Worm (Caenorhabditis elegans) whole organism, L2 larva: ENCODE data around the gene F20A1.6.
A peak's percentile ranks its signal among the peaks of the same experiment; 100 is the strongest.

Experiments used
- C34F6.9 ChIP-seq: fragments of 150-350 bp; optimal IDR thresholded peaks from 2 replicates; lab custom pipeline; 2014; ENCODE audit warnings: missing biosample characterization, missing genetic modification characterization
- F13H6.1 ChIP-seq: sonication (generic microtip); optimal IDR thresholded peaks from 2 replicates; lab custom pipeline; 2016; ENCODE audit warnings: missing genetic modification characterization, missing compliant biosample characterization
- R02D3.7 ChIP-seq: fragments of 150-350 bp; optimal IDR thresholded peaks from 2 replicates; lab custom pipeline; 2014; ENCODE audit warnings: missing biosample characterization, missing genetic modification characterization
- Y55F3AM.14 ChIP-seq: fragments of 200-800 bp; sonication (Bioruptor generic); optimal IDR thresholded peaks from 2 replicates; lab custom pipeline; 2018; ENCODE audit warnings: mild to moderate bottlenecking, missing genetic modification characterization, missing compliant biosample characterization
- alr-1 ChIP-seq: fragments of 150-350 bp; optimal IDR thresholded peaks from 2 replicates; lab custom pipeline; 2014; ENCODE audit warnings: missing biosample characterization, missing genetic modification characterization
- aly-2 ChIP-seq: fragments of 150-350 bp; optimal IDR thresholded peaks from 2 replicates; lab custom pipeline; 2014; ENCODE audit warnings: missing biosample characterization, missing genetic modification characterization
- ama-1 ChIP-seq: fragments of 150-350 bp; optimal IDR thresholded peaks from 2 replicates; lab custom pipeline; 2018; ENCODE audit warnings: inconsistent platforms
- blmp-1 ChIP-seq: sonication (generic microtip); optimal IDR thresholded peaks from 2 replicates; lab custom pipeline; 2017; ENCODE audit warnings: missing genetic modification characterization, mild to moderate bottlenecking, missing compliant biosample characterization, antibody characterized with exemption, moderate library complexity; ENCODE audit not compliant: insufficient read depth
- ceh-16 ChIP-seq: fragments of 150-350 bp; optimal IDR thresholded peaks from 2 replicates; lab custom pipeline; 2014; ENCODE audit warnings: missing biosample characterization, missing genetic modification characterization
- ceh-82 ChIP-seq: fragments of 150-350 bp; optimal IDR thresholded peaks from 2 replicates; lab custom pipeline; 2014; ENCODE audit warnings: missing biosample characterization, missing genetic modification characterization
- crh-2 ChIP-seq: sonication (generic microtip); optimal IDR thresholded peaks from 2 replicates; lab custom pipeline; 2017; ENCODE audit warnings: missing biosample characterization, missing genetic modification characterization
- dmd-4 ChIP-seq: sonication (generic microtip); optimal IDR thresholded peaks from 2 replicates; lab custom pipeline; 2017; ENCODE audit warnings: missing biosample characterization, missing genetic modification characterization
- egl-27 ChIP-seq: sonication (generic microtip); optimal IDR thresholded peaks from 3 replicates; lab custom pipeline; 2017; ENCODE audit warnings: missing biosample characterization, missing genetic modification reagents, missing genetic modification characterization
- elt-1 ChIP-seq: fragments of 150-350 bp; optimal IDR thresholded peaks from 2 replicates; lab custom pipeline; 2014; ENCODE audit warnings: missing biosample characterization, missing genetic modification characterization
- elt-3 ChIP-seq: sonication (generic microtip); optimal IDR thresholded peaks from 2 replicates; lab custom pipeline; 2017; ENCODE audit warnings: missing biosample characterization, missing genetic modification characterization
- gmeb-1 ChIP-seq: fragments of 150-350 bp; optimal IDR thresholded peaks from 2 replicates; lab custom pipeline; 2014; ENCODE audit warnings: missing biosample characterization, missing genetic modification characterization
- lin-11 ChIP-seq: fragments of 150-350 bp; sonication (generic microtip); optimal IDR thresholded peaks from 2 replicates; lab custom pipeline; 2014; ENCODE audit warnings: missing biosample characterization, missing genetic modification characterization, inconsistent platforms, mixed read lengths
- lin-13 ChIP-seq: fragments of 150-350 bp; optimal IDR thresholded peaks from 2 replicates; lab custom pipeline; 2014; ENCODE audit warnings: missing biosample characterization, missing genetic modification reagents, missing genetic modification characterization
- lin-39 ChIP-seq: fragments of 150-350 bp; optimal IDR thresholded peaks from 2 replicates; lab custom pipeline; 2014; ENCODE audit warnings: missing biosample characterization, missing genetic modification reagents, missing genetic modification characterization
- lsy-2 ChIP-seq, 2 experiments: fragments of 150-350 bp in 1 of 2; sonication (generic microtip) in 1 of 2; optimal IDR thresholded peaks; 2 replicates each; lab custom pipeline; 2014 to 2017; ENCODE audit warnings: missing biosample characterization in 2 of 2, missing genetic modification characterization in 2 of 2
- mbf-1 ChIP-seq: sonication (generic microtip); optimal IDR thresholded peaks from 2 replicates; lab custom pipeline; 2017; ENCODE audit warnings: missing biosample characterization, missing genetic modification characterization
- mdl-1 ChIP-seq, 2 experiments: fragments of 150-350 bp in 1 of 2; sonication (generic microtip) in 1 of 2; optimal IDR thresholded peaks; 2 replicates each; lab custom pipeline; 2017; ENCODE audit warnings: missing biosample characterization in 2 of 2, missing genetic modification characterization in 2 of 2
- nhr-11 ChIP-seq: fragments of 150-350 bp; optimal IDR thresholded peaks from 2 replicates; lab custom pipeline; 2014; ENCODE audit warnings: missing biosample characterization, missing genetic modification characterization
- nhr-129 ChIP-seq: fragments of 150-350 bp; optimal IDR thresholded peaks from 2 replicates; lab custom pipeline; 2014; ENCODE audit warnings: missing biosample characterization, missing genetic modification characterization
- nhr-21 ChIP-seq: fragments of 150-350 bp; optimal IDR thresholded peaks from 2 replicates; lab custom pipeline; 2014; ENCODE audit warnings: missing biosample characterization, missing genetic modification characterization
- nhr-237 ChIP-seq: fragments of 150-350 bp; optimal IDR thresholded peaks from 2 replicates; lab custom pipeline; 2014; ENCODE audit warnings: missing biosample characterization, missing genetic modification characterization
- nhr-25 ChIP-seq: fragments of 150-350 bp; sonication (generic microtip); optimal IDR thresholded peaks from 3 replicates; lab custom pipeline; 2014; ENCODE audit warnings: missing biosample characterization, missing genetic modification characterization
- nhr-6 ChIP-seq: fragments of 150-350 bp; optimal IDR thresholded peaks from 2 replicates; lab custom pipeline; 2014; ENCODE audit warnings: missing biosample characterization, missing genetic modification characterization
- nhr-77 ChIP-seq: fragments of 150-350 bp; optimal IDR thresholded peaks from 2 replicates; lab custom pipeline; 2014; ENCODE audit warnings: missing biosample characterization, missing genetic modification characterization
- peb-1 ChIP-seq: fragments of 150-350 bp; optimal IDR thresholded peaks from 2 replicates; lab custom pipeline; 2014; ENCODE audit warnings: missing biosample characterization, missing genetic modification characterization
- sem-4 ChIP-seq: fragments of 150-350 bp; optimal IDR thresholded peaks from 2 replicates; lab custom pipeline; 2014; ENCODE audit warnings: missing biosample characterization, missing genetic modification reagents, missing genetic modification characterization
- skn-1 ChIP-seq: sonication (generic microtip); optimal IDR thresholded peaks from 2 replicates; lab custom pipeline; 2017; ENCODE audit warnings: missing biosample characterization, missing genetic modification characterization
- sma-3 ChIP-seq: sonication (generic microtip); optimal IDR thresholded peaks from 2 replicates; lab custom pipeline; 2016; ENCODE audit warnings: missing genetic modification reagents, missing genetic modification characterization, missing compliant biosample characterization
- sma-9 ChIP-seq, 2 experiments: fragments of 150-350 bp in 1 of 2; sonication (generic microtip) in 1 of 2; optimal IDR thresholded peaks; 2 replicates each; lab custom pipeline; 2014 to 2016; ENCODE audit warnings: missing genetic modification characterization in 2 of 2, mild to moderate bottlenecking in 1 of 2, missing biosample characterization in 1 of 2, missing compliant biosample characterization in 1 of 2, missing genetic modification reagents in 1 of 2, moderate library complexity in 1 of 2
- unc-39 ChIP-seq: fragments of 150-350 bp; optimal IDR thresholded peaks from 2 replicates; lab custom pipeline; 2014; ENCODE audit warnings: missing biosample characterization, missing genetic modification characterization
- unc-55 ChIP-seq: fragments of 150-350 bp; sonication (generic microtip); optimal IDR thresholded peaks from 3 replicates; lab custom pipeline; 2014; ENCODE audit warnings: missing biosample characterization, missing genetic modification reagents, missing genetic modification characterization
- unc-62 ChIP-seq: fragments of 150-350 bp; optimal IDR thresholded peaks from 2 replicates; lab custom pipeline; 2014; ENCODE audit warnings: missing biosample characterization, missing genetic modification reagents, missing genetic modification characterization
- ztf-1 ChIP-seq: fragments of 200-800 bp; sonication (Bioruptor generic); conservative IDR thresholded peaks from 2 replicates; pipeline ENCODE4 v1.3.6; 2022; ENCODE audit warnings: missing genetic modification characterization, missing compliant biosample characterization
- ztf-11 ChIP-seq: sonication (generic microtip); optimal IDR thresholded peaks from 2 replicates; lab custom pipeline; 2017; ENCODE audit warnings: missing biosample characterization, missing genetic modification characterization

The F20A1.6 gene

ce11 chrV:7009461-7009860, 17.5 kb downstream of the F20A1.6 start, which contains the start of gene C33G8.2:
Gene C33G8.2 (plus strand): TSS chrV:7009761.
- TF ChIP-seq unc-62: no peak
- no peak for TF ChIP-seq gmeb-1
- no peak for TF ChIP-seq lin-11
- no peak for TF ChIP-seq sma-3 (GFP tag; lab: Kevin White, UChicago)
- TF ChIP-seq R02D3.7: no peak
- no peak for TF ChIP-seq ama-1
- no peak for TF ChIP-seq nhr-11 (tag; lab: Kevin White, UChicago)
- no peak for TF ChIP-seq nhr-21 (tag; lab: Kevin White, UChicago)

- TF ChIP-seq nhr-77 (tag; lab: Kevin White, UChicago): no peak
- no peak for TF ChIP-seq aly-2 (tag; lab: Kevin White, UChicago)
- no peak for TF ChIP-seq nhr-237 (tag; lab: Kevin White, UChicago)
- TF ChIP-seq dmd-4 (tag; lab: Kevin White, UChicago): no peak
- TF ChIP-seq sma-9 (GFP tag; optimal IDR thresholded peaks at IDR 0.05; lab: Kevin White, UChicago): no peak
- TF ChIP-seq sma-9 (tag; optimal IDR thresholded peaks at IDR 0.05; lab: Kevin White, UChicago): no peak
- no peak for TF ChIP-seq F13H6.1 (tag; lab: Kevin White, UChicago)
- TF ChIP-seq ztf-11: no peak
- TF ChIP-seq ama-1: no peak
- no peak for TF ChIP-seq elt-3 (tag; lab: Kevin White, UChicago)
Measured at ce11 chrV:7007307-7007706, 19.6 kb downstream of the F20A1.6 start, which contains the start of gene drd-10. Gene drd-10 (plus strand): TSS chrV:7007607.

ce11 chrV:7005964-7006363, 21.0 kb downstream of the F20A1.6 start, which contains the start of gene spig-10:
Gene spig-10 (plus strand): TSS chrV:7006264.
- no peak for TF ChIP-seq lin-13 (GFP tag; lab: Kevin White, UChicago)
- no peak for TF ChIP-seq C34F6.9 (tag; lab: Kevin White, UChicago)
- TF ChIP-seq, all 48 proteins: peak for 0

ce11 chrV:7003850-7004249, 23.1 kb downstream of the F20A1.6 start, which contains the start of gene srab-4:
Gene srab-4 (plus strand): TSS chrV:7004150.
- TF ChIP-seq ceh-82 (tag; lab: Kevin White, UChicago) (no peak), C34F6.9 (tag; lab: Kevin White, UChicago) (no peak), nhr-6 (tag; lab: Kevin White, UChicago) (no peak), dmd-4 (tag; lab: Kevin White, UChicago) (no peak), ceh-16 (no peak), skn-1 (no peak), lin-39 (no peak), mbf-1 (no peak), gmeb-1 (no peak), lin-13 (GFP tag; lab: Kevin White, UChicago) (no peak), ztf-11 (no peak), elt-1 (tag; lab: Kevin White, UChicago) (no peak), alr-1 (tag; lab: Kevin White, UChicago) (no peak), egl-27 (tag; lab: Kevin White, UChicago) (no peak), lsy-2 (tag; optimal IDR thresholded peaks at IDR 0.05; lab: Kevin White, UChicago) (no peak), aly-2 (tag; lab: Kevin White, UChicago) (no peak), nhr-21 (tag; lab: Kevin White, UChicago) (no peak)

ce11 chrV:7000734-7001133, 26.2 kb downstream of the F20A1.6 start:
- TF ChIP-seq alr-1 (tag; lab: Kevin White, UChicago) (no peak), sma-9 (GFP tag; optimal IDR thresholded peaks at IDR 0.05; lab: Kevin White, UChicago) (no peak), sma-9 (tag; optimal IDR thresholded peaks at IDR 0.05; lab: Kevin White, UChicago) (no peak), R02D3.7 (no peak), Y55F3AM.14 (no peak), unc-55 (GFP tag; lab: Kevin White, UChicago) (no peak), mdl-1 (tag; optimal IDR thresholded peaks at IDR 0.05; lab: Kevin White, UChicago) (no peak)

ce11 chrV:6998303-6998884, 28.6 kb downstream of the F20A1.6 start, which contains the start of gene nhr-42:
Gene nhr-42 (plus strand): TSS chrV:6998819.
- TF ChIP-seq F13H6.1 (tag; lab: Kevin White, UChicago) (peak; percentile 5), mdl-1 (tag; optimal IDR thresholded peaks at IDR 0.05; lab: Kevin White, UChicago) (peak; percentile 2 to 20), blmp-1 (no peak), skn-1 (no peak), lin-39 (no peak), gmeb-1 (no peak), nhr-129 (peak; percentile 16), elt-1 (tag; lab: Kevin White, UChicago) (no peak), nhr-77 (tag; lab: Kevin White, UChicago) (no peak), ztf-1 (GFP tag; lab: Robert Waterston, UW) (no peak), sma-9 (GFP tag; optimal IDR thresholded peaks at IDR 0.05; lab: Kevin White, UChicago) (peak; percentile 55), sma-9 (tag; optimal IDR thresholded peaks at IDR 0.05; lab: Kevin White, UChicago) (no peak), sma-3 (GFP tag; lab: Kevin White, UChicago) (peak; percentile 37), Y55F3AM.14 (no peak), crh-2 (tag; lab: Kevin White, UChicago) (peak; percentile 33), sem-4 (no peak), dmd-4 (tag; lab: Kevin White, UChicago) (no peak), peb-1 (no peak), nhr-25 (tag; lab: Kevin White, UChicago) (peak; percentile 60), nhr-21 (tag; lab: Kevin White, UChicago) (no peak), unc-39 (no peak), C34F6.9 (tag; lab: Kevin White, UChicago) (peak; percentile 51)
